Worm (Caenorhabditis elegans): ENCODE measurements around the gene F40G12.7.

DNA sequence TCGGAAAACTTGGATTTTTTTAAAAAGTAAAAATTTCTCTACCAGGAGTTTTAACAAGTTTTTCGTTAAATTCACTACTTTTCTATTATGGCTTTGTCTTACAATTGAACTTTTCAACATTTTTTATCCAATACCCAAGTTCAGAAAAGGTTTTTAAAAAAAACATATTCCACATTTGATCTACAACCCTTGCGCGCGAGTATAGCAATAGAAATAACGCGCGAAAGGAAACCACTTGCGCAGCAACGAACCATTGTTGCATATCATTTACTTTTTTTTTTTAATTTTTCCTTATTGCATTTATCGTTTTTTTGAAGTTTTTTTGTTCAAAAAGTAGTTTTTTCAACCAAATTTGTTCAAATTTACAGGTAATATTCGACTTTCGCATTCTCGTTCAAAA lies 11.4 kb downstream of the F40G12.7 start, which contains the start of gene F40G12.11:
- TF ChIP-seq him-1 (tag; optimal IDR thresholded peaks at IDR 0.05) (no peak), W03F9.2 (tag; optimal IDR thresholded peaks at IDR 0.05) (no peak)
